Fruit fly (Drosophila melanogaster) whole organism, embryonic: ENCODE measurements around the gene TwdlX.

Source experiments
- CG11560 ChIP-seq: fragments of 200-800 bp; sonication (Bioruptor generic); IDR thresholded peaks from 3 replicates; pipeline ENCODE4 v1.3.6; 2022; ENCODE audit warnings: missing biosample characterization, missing genetic modification characterization
- CG15011 ChIP-seq: fragments of 200-800 bp; sonication (Bioruptor generic); optimal IDR thresholded peaks from 3 replicates; lab custom pipeline; 2018; ENCODE audit warnings: missing biosample characterization, mild to moderate bottlenecking, missing genetic modification characterization
- CG16815 ChIP-seq: fragments of 200-800 bp; sonication (Bioruptor generic); optimal IDR thresholded peaks from 3 replicates; lab custom pipeline; 2017; ENCODE audit warnings: missing biosample characterization, mild to moderate bottlenecking, missing genetic modification characterization
- Fer1 ChIP-seq: fragments of 200-800 bp; sonication (Bioruptor generic); optimal IDR thresholded peaks from 2 replicates; lab custom pipeline; 2017; ENCODE audit warnings: missing biosample characterization, mild to moderate bottlenecking, missing genetic modification characterization
- Max ChIP-seq: fragments of 200-800 bp; sonication (Bioruptor generic); optimal IDR thresholded peaks from 2 replicates; lab custom pipeline; 2016; ENCODE audit warnings: missing biosample characterization, mild to moderate bottlenecking, missing genetic modification characterization
- Mes4 ChIP-seq: fragments of 200-800 bp; sonication (Bioruptor generic); optimal IDR thresholded peaks from 2 replicates; lab custom pipeline; 2016; ENCODE audit warnings: missing biosample characterization, missing genetic modification characterization
- ci ChIP-seq: fragments of 200-800 bp; sonication (Bioruptor generic); IDR thresholded peaks from 3 replicates; pipeline ENCODE4 v1.3.6; 2022; ENCODE audit warnings: missing biosample characterization, missing genetic modification characterization
- cwo ChIP-seq: fragments of 200-800 bp; sonication (Bioruptor generic); optimal IDR thresholded peaks from 3 replicates; lab custom pipeline; 2017; ENCODE audit warnings: missing biosample characterization, missing genetic modification characterization, mild to moderate bottlenecking, moderate library complexity, missing genetic modification reagents
- tgo ChIP-seq: fragments of 200-800 bp; sonication (Bioruptor generic); IDR thresholded peaks from 3 replicates; pipeline ENCODE4 v1.3.6; 2022; ENCODE audit warnings: missing biosample characterization, missing genetic modification characterization
- tio ChIP-seq: fragments of 200-800 bp; sonication (Bioruptor generic); optimal IDR thresholded peaks from 2 replicates; lab custom pipeline; 2017; ENCODE audit warnings: missing biosample characterization, missing genetic modification characterization, inconsistent platforms

DNA sequence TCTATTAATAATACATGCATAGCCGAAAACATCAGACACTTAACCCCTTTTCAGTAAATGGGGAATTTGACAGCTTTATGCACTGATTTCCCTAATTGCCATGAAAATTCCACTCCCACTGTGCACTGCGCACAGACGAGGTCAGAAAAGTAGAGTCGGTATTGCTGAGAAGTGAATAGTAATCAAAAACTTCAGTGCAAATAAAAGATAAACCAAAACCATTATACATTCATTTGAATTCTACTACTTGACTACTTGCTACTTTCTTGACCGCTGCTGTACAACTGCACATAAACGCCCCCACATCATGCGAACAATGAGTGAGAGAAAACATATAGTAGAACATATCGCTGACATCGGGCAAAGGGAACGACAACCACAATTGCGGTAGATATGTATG is 39.5 kb upstream of the TwdlX start:
- TF ChIP-seq CG15011 (GFP tag; lab: Kevin White, UChicago) (peak; percentile 55), ci (GFP tag; lab: Robert Waterston, UW) (peak; percentile 97), CG11560 (tag; lab: Robert Waterston, UW) (peak; percentile 59; the same call in 2 of the 3 replicates), tio (GFP tag; lab: Kevin White, UChicago) (peak; percentile 70), Fer1 (GFP tag; lab: Kevin White, UChicago) (peak; percentile 65), Mes4 (GFP tag; lab: Kevin White, UChicago) (peak; percentile 86), tgo (GFP tag; lab: Robert Waterston, UW) (peak; percentile 82), CG16815 (GFP tag; lab: Kevin White, UChicago) (peak; percentile 76), cwo (peak; percentile 55), Max (GFP tag; lab: Kevin White, UChicago) (peak; percentile 56)
